Worm (Caenorhabditis elegans) whole organism, L4 larva: Measurements from ENCODE around the gene C44C10.3.

ENCODE experiments used
- F26F4.8 ChIP-seq: fragments of 200-800 bp; sonication (Bioruptor generic); conservative IDR thresholded peaks from 2 replicates; pipeline ENCODE4 v1.3.6; 2022; ENCODE audit warnings: missing genetic modification characterization, missing compliant biosample characterization
- F44E2.7 ChIP-seq: fragments of 200-800 bp; sonication (Bioruptor generic); IDR thresholded peaks from 2 replicates; pipeline ENCODE4 v2.1.2; 2022; ENCODE audit warnings: missing genetic modification characterization, missing compliant biosample characterization
- F49E8.2 ChIP-seq: sonication (generic microtip); optimal IDR thresholded peaks from 2 replicates; lab custom pipeline; 2016; ENCODE audit warnings: missing compliant biosample characterization, mild to moderate bottlenecking, missing genetic modification characterization, borderline replicate concordance
- Y75B8A.6 ChIP-seq: fragments of 200-800 bp; sonication (Bioruptor generic); IDR thresholded peaks from 2 replicates; pipeline ENCODE4 v1.3.6; 2022; ENCODE audit warnings: missing genetic modification reagents, missing genetic modification characterization, missing compliant biosample characterization
- aha-1 ChIP-seq: fragments of 150-350 bp; peaks from one replicate; lab custom pipeline; 2014; ENCODE audit warnings: missing biosample characterization, missing genetic modification characterization
- aly-2 ChIP-seq: sonication (generic microtip); optimal IDR thresholded peaks from 2 replicates; lab custom pipeline; 2018; ENCODE audit warnings: missing biosample characterization, missing genetic modification characterization
- ceh-32 ChIP-seq: sonication (generic microtip); optimal IDR thresholded peaks from 2 replicates; lab custom pipeline; 2016; ENCODE audit warnings: mild to moderate bottlenecking, missing genetic modification characterization, missing compliant biosample characterization; ENCODE audit not compliant: poor library complexity
- ctbp-1 ChIP-seq: fragments of 200-800 bp; sonication (Bioruptor generic); IDR thresholded peaks from 2 replicates; pipeline ENCODE4 v1.3.6; 2022; ENCODE audit warnings: missing genetic modification reagents, missing genetic modification characterization, missing compliant biosample characterization
- daf-16 ChIP-seq, 3 experiments: sonication (generic microtip); optimal IDR thresholded peaks; 2 replicates each; lab custom pipeline; 2016 to 2017; ENCODE audit warnings: missing genetic modification characterization in 3 of 3, missing genetic modification reagents in 3 of 3, mild to moderate bottlenecking in 2 of 3, missing compliant biosample characterization in 2 of 3, missing biosample characterization in 1 of 3, moderate library complexity in 1 of 3
- daf-19 ChIP-seq: fragments of 200-800 bp; sonication (Bioruptor generic); conservative IDR thresholded peaks from 2 replicates; pipeline ENCODE4 v1.3.6; 2022; ENCODE audit warnings: missing genetic modification characterization, missing compliant biosample characterization
- dmd-6 ChIP-seq: fragments of 200-800 bp; sonication (Bioruptor generic); IDR thresholded peaks from 2 replicates; pipeline ENCODE4 v1.3.6; 2022; ENCODE audit warnings: missing genetic modification reagents, missing genetic modification characterization, missing compliant biosample characterization
- dve-1 ChIP-seq: sonication (generic microtip); optimal IDR thresholded peaks from 2 replicates; lab custom pipeline; 2017; ENCODE audit warnings: antibody characterized with exemption, mild to moderate bottlenecking, missing genetic modification characterization, missing compliant biosample characterization; ENCODE audit not compliant: insufficient read depth
- egl-27 ChIP-seq: sonication (generic microtip); optimal IDR thresholded peaks from 3 replicates; lab custom pipeline; 2017; ENCODE audit warnings: missing biosample characterization, missing genetic modification reagents, missing genetic modification characterization
- fkh-10 ChIP-seq: fragments of 150-350 bp; optimal IDR thresholded peaks from 2 replicates; lab custom pipeline; 2014; ENCODE audit warnings: missing biosample characterization, missing genetic modification reagents, missing genetic modification characterization
- fos-1 ChIP-seq: fragments of 150-350 bp; optimal IDR thresholded peaks from 2 replicates; lab custom pipeline; 2014; ENCODE audit warnings: missing biosample characterization, missing genetic modification characterization
- gei-8 ChIP-seq: fragments of 200-800 bp; sonication (Bioruptor generic); optimal IDR thresholded peaks from 2 replicates; lab custom pipeline; 2018; ENCODE audit warnings: mild to moderate bottlenecking, missing genetic modification characterization, missing compliant biosample characterization
- hlh-11 ChIP-seq: fragments of 200-800 bp; sonication (Bioruptor generic); optimal IDR thresholded peaks from 2 replicates; lab custom pipeline; 2018; ENCODE audit warnings: mild to moderate bottlenecking, missing genetic modification characterization, missing compliant biosample characterization
- hlh-30 ChIP-seq: sonication (generic microtip); optimal IDR thresholded peaks from 2 replicates; lab custom pipeline; 2017; ENCODE audit warnings: antibody characterized with exemption, mild to moderate bottlenecking, missing genetic modification characterization, missing compliant biosample characterization; ENCODE audit not compliant: insufficient read depth
- hmg-1.1 ChIP-seq: fragments of 200-800 bp; sonication (Bioruptor generic); IDR thresholded peaks from 2 replicates; pipeline ENCODE4 v1.3.6; 2022; ENCODE audit warnings: missing genetic modification reagents, missing genetic modification characterization, missing compliant biosample characterization
- jun-1 ChIP-seq: fragments of 150-350 bp; optimal IDR thresholded peaks from 2 replicates; lab custom pipeline; 2014; ENCODE audit warnings: missing biosample characterization, missing genetic modification reagents, missing genetic modification characterization
- lin-15B ChIP-seq: fragments of 150-350 bp; sonication (generic microtip); optimal IDR thresholded peaks from 3 replicates; lab custom pipeline; 2014; ENCODE audit warnings: missing biosample characterization, missing genetic modification characterization
- lin-29 ChIP-seq: fragments of 200-800 bp; sonication (Bioruptor generic); IDR thresholded peaks from 2 replicates; pipeline ENCODE4 v1.3.6; 2022; ENCODE audit warnings: missing genetic modification reagents, missing genetic modification characterization, missing compliant biosample characterization
- lin-38 ChIP-seq: fragments of 200-800 bp; sonication (Bioruptor generic); IDR thresholded peaks from 2 replicates; pipeline ENCODE4 v1.3.6; 2022; ENCODE audit warnings: missing genetic modification reagents, missing genetic modification characterization, missing compliant biosample characterization
- lin-39 ChIP-seq: fragments of 150-350 bp; optimal IDR thresholded peaks from 2 replicates; lab custom pipeline; 2014; ENCODE audit warnings: missing biosample characterization, missing genetic modification reagents, missing genetic modification characterization
- madf-5 ChIP-seq, 2 experiments: fragments of 200-800 bp; sonication (Bioruptor generic); IDR thresholded peaks; 2 replicates each; pipeline ENCODE4 v1.3.6; 2022; ENCODE audit warnings: missing compliant biosample characterization in 2 of 2, missing genetic modification characterization in 2 of 2
- mdl-1 ChIP-seq, 2 experiments: fragments of 150-350 bp in 1 of 2; sonication (generic microtip) in 1 of 2; optimal IDR thresholded peaks; 2 replicates each; lab custom pipeline; 2014 to 2017; ENCODE audit warnings: missing biosample characterization in 2 of 2, missing genetic modification characterization in 2 of 2
- mep-1 ChIP-seq: fragments of 150-350 bp; sonication (generic microtip); optimal IDR thresholded peaks from 3 replicates; lab custom pipeline; 2014; ENCODE audit warnings: missing biosample characterization, missing genetic modification characterization
- mxl-3 ChIP-seq: fragments of 200-800 bp; sonication (Bioruptor generic); optimal IDR thresholded peaks from 2 replicates; lab custom pipeline; 2018; ENCODE audit warnings: mild to moderate bottlenecking, missing genetic modification characterization, missing compliant biosample characterization
- nhr-10 ChIP-seq: fragments of 150-350 bp; optimal IDR thresholded peaks from 2 replicates; lab custom pipeline; 2014; ENCODE audit warnings: missing biosample characterization, missing genetic modification characterization
- nhr-102 ChIP-seq: sonication (generic microtip); optimal IDR thresholded peaks from 2 replicates; lab custom pipeline; 2016; ENCODE audit warnings: mild to moderate bottlenecking, missing genetic modification characterization, moderate library complexity, missing compliant biosample characterization
- nhr-28 ChIP-seq: fragments of 150-350 bp; optimal IDR thresholded peaks from 2 replicates; lab custom pipeline; 2014; ENCODE audit warnings: missing biosample characterization, missing genetic modification characterization
- nhr-41 ChIP-seq: fragments of 200-800 bp; sonication (Bioruptor generic); IDR thresholded peaks from 2 replicates; pipeline ENCODE4 v1.3.6; 2022; ENCODE audit warnings: missing genetic modification reagents, missing genetic modification characterization, missing compliant biosample characterization
- nhr-48 ChIP-seq: sonication (generic microtip); optimal IDR thresholded peaks from 2 replicates; lab custom pipeline; 2016; ENCODE audit warnings: mild to moderate bottlenecking, missing genetic modification characterization, missing compliant biosample characterization
- nhr-77 ChIP-seq: fragments of 150-350 bp; optimal IDR thresholded peaks from 2 replicates; lab custom pipeline; 2014; ENCODE audit warnings: missing biosample characterization, missing genetic modification characterization
- php-3 ChIP-seq: fragments of 200-800 bp; sonication (Bioruptor generic); IDR thresholded peaks from 2 replicates; pipeline ENCODE4 v1.3.6; 2022; ENCODE audit warnings: missing genetic modification reagents, missing genetic modification characterization, missing compliant biosample characterization
- pqm-1 ChIP-seq: sonication (generic microtip); optimal IDR thresholded peaks from 2 replicates; lab custom pipeline; 2017; ENCODE audit warnings: missing biosample characterization, missing genetic modification characterization
- sdz-12 ChIP-seq: fragments of 200-800 bp; sonication (Bioruptor generic); optimal IDR thresholded peaks from 2 replicates; lab custom pipeline; 2018; ENCODE audit warnings: mild to moderate bottlenecking, missing genetic modification characterization, missing compliant biosample characterization
- set-16 ChIP-seq: fragments of 200-800 bp; sonication (Bioruptor generic); IDR thresholded peaks from 2 replicates; pipeline ENCODE4 v1.3.6; 2022; ENCODE audit warnings: missing genetic modification reagents, missing genetic modification characterization, missing compliant biosample characterization
- snpc-4 ChIP-seq: fragments of 150-350 bp; optimal IDR thresholded peaks from 2 replicates; lab custom pipeline; 2014; ENCODE audit warnings: missing biosample characterization, missing genetic modification characterization
- tra-1 ChIP-seq: fragments of 200-800 bp; sonication (Bioruptor generic); IDR thresholded peaks from 2 replicates; pipeline ENCODE4 v1.3.6; 2022; ENCODE audit warnings: missing genetic modification reagents, missing genetic modification characterization, missing compliant biosample characterization
- unc-62 ChIP-seq, 3 experiments: fragments of 150-350 bp in 1 of 3; sonication (generic microtip); optimal IDR thresholded peaks in 2 of 3; peaks in 1 of 3; 1 replicate in 1 of 3; 2 replicates in 2 of 3; lab custom pipeline; 2014 to 2017; ENCODE audit warnings: missing biosample characterization in 3 of 3, missing genetic modification characterization in 3 of 3, missing genetic modification reagents in 3 of 3, missing genotype in 1 of 3
- ztf-11 ChIP-seq: fragments of 150-350 bp; optimal IDR thresholded peaks from 2 replicates; lab custom pipeline; 2014; ENCODE audit warnings: missing biosample characterization, missing genetic modification characterization

C44C10.3 gene

ce11 chrX:11700263-11700662 is 2.1 kb upstream of the C44C10.3 start, which contains the start of gene C44C10.15:
TSS of gene C44C10.15 (minus strand) at chrX:11700363.
- no peak for TF ChIP-seq snpc-4

ce11 chrX:11710229-11710628 is 7.9 kb downstream of the C44C10.3 start, which contains the start of gene C44C10.11:
TSS of gene C44C10.11 (minus strand) at chrX:11710343.
- TF ChIP-seq lin-15B (tag; lab: Kevin White, UChicago): no peak
- no peak for TF ChIP-seq daf-19 (GFP tag; lab: Robert Waterston, UW)
- TF ChIP-seq mep-1: no peak
- no peak for TF ChIP-seq ctbp-1 (GFP tag; lab: Robert Waterston, UW)
- TF ChIP-seq fkh-10 (GFP tag; lab: Kevin White, UChicago): no peak
- peak; percentile 29 for TF ChIP-seq nhr-77 (tag; lab: Kevin White, UChicago)
- TF ChIP-seq Y75B8A.6 (GFP tag; lab: Robert Waterston, UW): no peak
- TF ChIP-seq dmd-6: peak; percentile 96
- TF ChIP-seq unc-62 (GFP tag; optimal IDR thresholded peaks at IDR 0.05 in 1 of 2; lab: Kevin White, UChicago): peak in 1 of 2 experiments; percentile 60
- TF ChIP-seq unc-62 (tag; optimal IDR thresholded peaks at IDR 0.05; lab: Kevin White, UChicago): no peak
- TF ChIP-seq php-3: no peak
- no peak for TF ChIP-seq fos-1 (tag; lab: Kevin White, UChicago)
- TF ChIP-seq daf-16 (GFP tag; optimal IDR thresholded peaks at IDR 0.05; lab: Kevin White, UChicago): no peak
- peak; percentile 46 for TF ChIP-seq daf-16 (tag; optimal IDR thresholded peaks at IDR 0.05; lab: Kevin White, UChicago)
- TF ChIP-seq snpc-4: no peak
- TF ChIP-seq egl-27 (tag; lab: Kevin White, UChicago): no peak
- TF ChIP-seq aha-1: peak; percentile 89
- no peak for TF ChIP-seq aly-2
- TF ChIP-seq tra-1 (GFP tag; lab: Robert Waterston, UW): peak; percentile 60; the same call in 1 of the 2 replicates
- peak; percentile 75 for TF ChIP-seq dve-1
- TF ChIP-seq F49E8.2 (tag; lab: Kevin White, UChicago): no peak
- TF ChIP-seq nhr-41: 0 out of 2 replicates have a peak, but pooled peaks have one; percentile 46
- peak; percentile 87 for TF ChIP-seq nhr-28
- peak; percentile 95 for TF ChIP-seq mxl-3 (GFP tag; lab: Kevin White, UChicago)
- no peak for TF ChIP-seq lin-29
- TF ChIP-seq hlh-11 (tag; lab: Kevin White, UChicago): peak; percentile 81
- TF ChIP-seq lin-39 (tag; lab: Kevin White, UChicago): no peak
- TF ChIP-seq jun-1: peak; percentile 18
- TF ChIP-seq hmg-1.1 (GFP tag; lab: Robert Waterston, UW): 0 out of 2 replicates have a peak, but pooled peaks have one; percentile 22
- TF ChIP-seq F44E2.7 (GFP tag; lab: Robert Waterston, UW): no peak
- no peak for TF ChIP-seq sdz-12 (GFP tag; lab: Kevin White, UChicago)
- peak; percentile 77 for TF ChIP-seq hlh-30
- peak; percentile 73 for TF ChIP-seq nhr-48 (tag; lab: Kevin White, UChicago)
- TF ChIP-seq nhr-10 (tag; lab: Kevin White, UChicago): peak; percentile 8
- peak; percentile 69 for TF ChIP-seq pqm-1 (tag; lab: Kevin White, UChicago)
- no peak for TF ChIP-seq ztf-11
- TF ChIP-seq nhr-102: no peak
- no peak for TF ChIP-seq ceh-32
- peak in 1 of 2 experiments; percentile 87 for TF ChIP-seq mdl-1 (tag; optimal IDR thresholded peaks at IDR 0.05; lab: Kevin White, UChicago)

- no peak for TF ChIP-seq gei-8
- TF ChIP-seq F26F4.8 (GFP tag; lab: Robert Waterston, UW): no peak
- peak; percentile 58 for TF ChIP-seq aha-1
- 0 out of 4 replicates have a peak, but pooled peaks of 1 of the 2 experiments have one; percentile 23 for TF ChIP-seq madf-5 (GFP tag; IDR thresholded peaks at IDR 0.05; lab: Robert Waterston, UW)
- no peak for TF ChIP-seq lin-38 (GFP tag; lab: Robert Waterston, UW)
- TF ChIP-seq set-16 (GFP tag; lab: Robert Waterston, UW): peak; percentile 98
Observed at ce11 chrX:11711437-11712080, 9.2 kb downstream of the C44C10.3 start.
